Worm (Caenorhabditis elegans) whole organism, L3 larva: ENCODE measurements around the gene srh-18.

Source experiments
- R02D3.7 ChIP-seq: fragments of 150-350 bp; optimal IDR thresholded peaks from 2 replicates; lab custom pipeline; 2014; ENCODE audit warnings: missing biosample characterization, missing genetic modification characterization
- ZK546.5 ChIP-seq: sonication (generic microtip); optimal IDR thresholded peaks from 2 replicates; lab custom pipeline; 2017; ENCODE audit warnings: missing biosample characterization, missing genetic modification characterization
- ceh-28 ChIP-seq: fragments of 150-350 bp; optimal IDR thresholded peaks from 2 replicates; lab custom pipeline; 2014; ENCODE audit warnings: missing biosample characterization, missing genetic modification reagents, missing genetic modification characterization
- ceh-82 ChIP-seq: fragments of 150-350 bp; optimal IDR thresholded peaks from 2 replicates; lab custom pipeline; 2014; ENCODE audit warnings: missing biosample characterization, missing genetic modification characterization
- ceh-9 ChIP-seq: sonication (generic microtip); optimal IDR thresholded peaks from 2 replicates; lab custom pipeline; 2018; ENCODE audit warnings: missing biosample characterization, missing genetic modification characterization
- egl-27 ChIP-seq: sonication (generic microtip); optimal IDR thresholded peaks from 4 replicates; lab custom pipeline; 2017; ENCODE audit warnings: missing biosample characterization, missing genetic modification reagents, missing genetic modification characterization
- elt-1 ChIP-seq: fragments of 150-350 bp; optimal IDR thresholded peaks from 2 replicates; lab custom pipeline; 2014; ENCODE audit warnings: missing biosample characterization, missing genetic modification characterization
- elt-2 ChIP-seq: sonication (generic microtip); optimal IDR thresholded peaks from 2 replicates; lab custom pipeline; 2016; ENCODE audit warnings: missing genetic modification reagents, mild to moderate bottlenecking, missing genetic modification characterization, missing compliant biosample characterization
- fkh-10 ChIP-seq: sonication (generic microtip); optimal IDR thresholded peaks from 2 replicates; lab custom pipeline; 2017; ENCODE audit warnings: missing biosample characterization, missing genetic modification reagents, missing genetic modification characterization
- jun-1 ChIP-seq: fragments of 150-350 bp; optimal IDR thresholded peaks from 2 replicates; lab custom pipeline; 2014; ENCODE audit warnings: missing biosample characterization, missing genetic modification reagents, missing genetic modification characterization
- lin-39 ChIP-seq: fragments of 150-350 bp; optimal IDR thresholded peaks from 2 replicates; lab custom pipeline; 2018; ENCODE audit warnings: missing biosample characterization, missing genetic modification reagents, missing genetic modification characterization
- lsy-12 ChIP-seq: sonication (generic microtip); optimal IDR thresholded peaks from 2 replicates; lab custom pipeline; 2016; ENCODE audit warnings: mild to moderate bottlenecking, missing genetic modification characterization, missing compliant biosample characterization
- mdl-1 ChIP-seq: fragments of 150-350 bp; optimal IDR thresholded peaks from 2 replicates; lab custom pipeline; 2014; ENCODE audit warnings: missing biosample characterization, missing genetic modification characterization
- mml-1 ChIP-seq: fragments of 150-350 bp; sonication (generic microtip); optimal IDR thresholded peaks from 3 replicates; lab custom pipeline; 2014; ENCODE audit warnings: missing biosample characterization, missing genetic modification characterization
- nfya-1 ChIP-seq: sonication (generic microtip); optimal IDR thresholded peaks from 2 replicates; lab custom pipeline; 2017; ENCODE audit warnings: missing genetic modification characterization, mild to moderate bottlenecking, missing compliant biosample characterization, antibody characterized with exemption, moderate library complexity; ENCODE audit not compliant: insufficient read depth
- nhr-11 ChIP-seq: fragments of 150-350 bp; optimal IDR thresholded peaks from 2 replicates; lab custom pipeline; 2014; ENCODE audit warnings: missing biosample characterization, missing genetic modification characterization
- nhr-12 ChIP-seq: fragments of 150-350 bp; optimal IDR thresholded peaks from 2 replicates; lab custom pipeline; 2014; ENCODE audit warnings: missing biosample characterization, missing genetic modification characterization
- nhr-23 ChIP-seq: fragments of 150-350 bp; optimal IDR thresholded peaks from 2 replicates; lab custom pipeline; 2014; ENCODE audit warnings: missing biosample characterization, missing genetic modification reagents, missing genetic modification characterization
- nhr-237 ChIP-seq: fragments of 150-350 bp; optimal IDR thresholded peaks from 2 replicates; lab custom pipeline; 2014; ENCODE audit warnings: missing biosample characterization, missing genetic modification characterization
- nhr-25 ChIP-seq: sonication (generic microtip); optimal IDR thresholded peaks from 2 replicates; lab custom pipeline; 2017; ENCODE audit warnings: missing biosample characterization, missing genetic modification characterization
- nhr-28 ChIP-seq: fragments of 150-350 bp; optimal IDR thresholded peaks from 2 replicates; lab custom pipeline; 2014; ENCODE audit warnings: missing biosample characterization, missing genetic modification characterization
- nhr-67 ChIP-seq: fragments of 150-350 bp; optimal IDR thresholded peaks from 2 replicates; lab custom pipeline; 2014; ENCODE audit warnings: missing biosample characterization, missing genetic modification characterization
- nhr-77 ChIP-seq: fragments of 150-350 bp; optimal IDR thresholded peaks from 2 replicates; lab custom pipeline; 2014; ENCODE audit warnings: missing biosample characterization, missing genetic modification characterization
- pha-4 ChIP-seq: fragments of 150-350 bp; optimal IDR thresholded peaks from 2 replicates; lab custom pipeline; 2014; ENCODE audit warnings: missing biosample characterization, missing genetic modification reagents, missing genetic modification characterization
- pqm-1 ChIP-seq: fragments of 150-350 bp; optimal IDR thresholded peaks from 2 replicates; lab custom pipeline; 2017; ENCODE audit warnings: missing biosample characterization, missing genetic modification characterization, inconsistent platforms
- unc-39 ChIP-seq: sonication (generic microtip); optimal IDR thresholded peaks from 4 replicates; lab custom pipeline; 2017; ENCODE audit warnings: missing biosample characterization, missing genetic modification characterization
- zag-1 ChIP-seq: fragments of 150-350 bp; optimal IDR thresholded peaks from 2 replicates; lab custom pipeline; 2014; ENCODE audit warnings: missing biosample characterization, missing genetic modification characterization
- ztf-11 ChIP-seq: fragments of 150-350 bp; optimal IDR thresholded peaks from 2 replicates; lab custom pipeline; 2014; ENCODE audit warnings: missing biosample characterization, missing genetic modification characterization
- ztf-4 ChIP-seq: fragments of 150-350 bp; optimal IDR thresholded peaks from 2 replicates; lab custom pipeline; 2014; ENCODE audit warnings: missing biosample characterization, missing genetic modification characterization

The srh-18 gene

DNA sequence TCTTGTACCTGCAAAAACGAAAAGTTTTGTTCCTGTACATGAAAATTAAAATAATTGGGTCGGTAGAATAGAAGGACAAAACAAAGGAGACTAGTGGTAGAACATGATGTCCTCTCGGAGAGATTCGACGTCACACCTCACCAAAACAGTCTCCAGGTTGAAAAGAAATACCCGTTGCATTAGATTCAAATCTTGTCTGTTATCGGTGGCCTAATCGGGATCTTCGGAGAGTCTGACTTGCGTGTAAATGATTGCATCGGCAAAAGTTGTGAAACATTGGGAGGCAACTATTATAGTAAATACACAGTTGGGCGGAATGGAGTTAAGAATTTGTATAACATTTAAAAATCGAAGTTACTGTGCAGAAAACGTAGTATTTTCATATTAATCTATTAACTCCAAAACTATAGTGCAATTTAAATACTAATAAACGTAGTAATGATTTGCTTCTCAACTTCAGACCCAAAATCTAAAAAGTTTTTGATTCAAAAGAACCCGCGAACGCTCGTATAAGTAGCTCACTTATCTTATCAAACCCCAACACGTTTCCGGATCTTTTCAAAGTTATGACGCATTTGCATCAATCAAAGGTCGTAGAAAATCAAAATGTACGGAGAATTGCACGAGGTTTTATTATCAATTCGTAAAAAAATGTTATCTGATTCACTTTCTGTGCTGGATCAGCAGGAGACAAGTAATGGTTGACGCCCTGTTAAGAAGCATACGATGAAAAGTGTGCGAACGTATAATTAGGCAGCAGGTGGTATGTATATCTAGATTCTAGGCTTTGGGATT is 15.3 kb downstream of the srh-18 start, which contains the start of gene nhr-168:
Gene nhr-168, minus strand, starts transcription at position 486 of the 795 bp plus-strand sequence.
- no peak for TF ChIP-seq fkh-10 (GFP tag; lab: Kevin White, UChicago)
- peak; percentile 68 for TF ChIP-seq pqm-1 (tag; lab: Kevin White, UChicago)
- TF ChIP-seq elt-2 (tag; lab: Kevin White, UChicago) = peak; percentile 77
- TF ChIP-seq nhr-25 (tag; lab: Kevin White, UChicago) = peak; percentile 28
- peak; percentile 96 for TF ChIP-seq elt-1 (tag; lab: Kevin White, UChicago)
- TF ChIP-seq mdl-1 (tag; lab: Kevin White, UChicago) = no peak
- TF ChIP-seq nhr-28 = no peak
- no peak for TF ChIP-seq unc-39 (tag; lab: Kevin White, UChicago)
- peak; percentile 52 for TF ChIP-seq nhr-23 (tag; lab: Kevin White, UChicago)
- TF ChIP-seq jun-1 (tag; lab: Kevin White, UChicago) = peak; percentile 34

DNA sequence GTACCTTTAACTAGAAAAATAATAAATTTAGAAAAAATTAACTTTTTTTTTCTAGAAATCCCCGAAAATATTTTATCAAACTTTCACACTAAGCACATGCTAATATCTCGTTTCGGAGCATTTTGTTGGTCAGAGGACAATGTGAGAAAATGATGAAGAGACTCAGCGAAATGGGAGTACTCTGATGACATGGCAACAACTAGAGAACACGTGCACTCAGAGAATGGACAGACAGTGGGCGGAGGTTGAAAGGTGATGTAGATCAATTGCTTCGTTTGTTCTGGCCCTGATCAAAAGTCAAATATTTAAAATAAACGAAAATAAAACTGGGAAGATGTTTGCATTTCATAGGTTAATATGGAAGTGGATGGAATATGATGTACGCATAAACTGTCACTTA is 16.2 kb downstream of the srh-18 start:
- TF ChIP-seq elt-2 (tag; lab: Kevin White, UChicago) (no peak), ceh-28 (tag; lab: Kevin White, UChicago) (no peak), nhr-11 (tag; lab: Kevin White, UChicago) (no peak), lsy-12 (no peak)

DNA sequence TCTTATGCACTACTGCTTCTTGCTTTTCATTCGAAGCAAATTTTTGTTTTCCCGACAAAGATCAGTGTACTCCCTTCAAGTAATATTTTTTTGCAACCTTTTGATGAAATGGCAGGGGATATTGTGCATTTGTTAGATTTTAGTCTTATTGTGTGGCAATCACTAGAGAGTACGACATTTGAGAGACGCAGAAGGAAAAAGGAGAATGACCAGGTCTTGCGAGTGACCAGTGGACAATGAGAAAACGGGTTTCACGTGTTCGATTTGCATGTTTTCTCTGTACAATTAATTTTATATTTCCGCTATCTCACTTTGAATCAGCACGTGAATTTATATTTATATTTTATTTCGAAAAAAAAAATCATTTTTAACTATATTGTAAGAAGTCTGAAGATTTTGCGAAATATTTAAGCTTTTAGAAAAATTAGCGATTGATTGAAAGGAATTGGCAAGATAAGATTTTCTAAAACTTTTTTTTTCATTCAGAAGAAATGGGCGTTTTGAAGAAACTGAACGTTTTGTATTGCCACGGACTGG is 17.7 kb downstream of the srh-18 start, which contains the start of gene C50B6.9:
Gene C50B6.9, plus strand, starts transcription at position 487 of the 537 bp plus-strand sequence.
- no peak for TF ChIP-seq nhr-12 (tag; lab: Kevin White, UChicago)

DNA sequence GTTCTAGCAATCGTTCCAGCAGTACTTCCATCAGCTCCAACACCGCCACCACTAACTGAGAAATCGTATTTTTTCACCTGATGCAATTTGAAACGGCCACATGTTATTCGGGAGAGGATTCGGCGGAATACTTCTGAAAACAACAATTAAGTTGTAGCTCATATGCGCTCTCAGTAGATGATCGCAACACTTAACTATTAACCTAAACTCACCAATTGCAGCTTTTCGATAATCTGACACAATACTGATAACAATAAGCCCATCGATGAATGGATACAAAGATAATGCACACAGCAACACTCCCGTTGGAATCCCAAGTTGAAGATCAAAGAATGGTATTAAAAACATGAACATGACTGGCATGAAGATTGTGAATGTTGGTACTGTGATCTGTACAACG is 19.8 kb downstream of the srh-18 start:
- TF ChIP-seq ceh-28 (tag; lab: Kevin White, UChicago) (no peak), lin-39 (tag; lab: Kevin White, UChicago) (no peak), nhr-67 (no peak), ceh-82 (tag; lab: Kevin White, UChicago) (no peak), ztf-11 (no peak), nhr-28 (no peak), elt-1 (tag; lab: Kevin White, UChicago) (no peak), ZK546.5 (tag; lab: Kevin White, UChicago) (no peak), nfya-1 (tag; lab: Kevin White, UChicago) (no peak), ceh-9 (tag; lab: Kevin White, UChicago) (no peak), nhr-23 (tag; lab: Kevin White, UChicago) (no peak), ztf-4 (no peak), nhr-237 (tag; lab: Kevin White, UChicago) (no peak), nhr-11 (tag; lab: Kevin White, UChicago) (no peak)

DNA sequence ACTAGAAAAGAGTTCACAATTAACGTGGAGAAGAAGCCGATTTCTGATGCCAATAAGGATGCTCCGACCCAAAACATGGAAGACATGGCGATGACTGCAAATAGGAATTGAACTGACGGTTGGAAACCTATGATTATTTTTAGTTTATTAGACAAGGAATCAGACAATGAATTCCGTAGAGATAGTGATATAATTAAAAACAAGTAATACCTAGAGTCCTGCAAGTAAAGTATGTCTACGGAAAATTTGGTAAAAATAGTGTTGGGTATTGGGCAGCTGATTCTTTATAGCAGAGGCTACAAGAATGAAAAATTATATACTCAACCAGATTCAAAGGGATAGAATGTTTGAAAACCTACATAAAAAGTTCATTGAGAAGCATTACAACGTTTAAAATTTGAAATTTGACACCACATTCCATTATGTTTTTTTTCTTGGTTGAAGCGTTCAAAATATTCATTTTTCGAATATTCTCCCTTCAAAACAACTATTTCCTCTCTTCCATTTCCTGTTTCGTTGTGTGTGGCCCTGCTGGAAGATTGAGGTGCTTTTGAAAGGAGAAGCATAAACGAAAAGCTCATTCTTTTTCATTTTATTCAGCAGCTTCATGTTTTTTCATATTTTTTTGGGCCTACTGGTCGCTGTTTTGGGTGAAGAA is 21.5 kb downstream of the srh-18 start, which contains the start of the genes str-4 and lgc-48:
Gene str-4, minus strand, starts transcription at position 101 of the 658 bp plus-strand sequence.
Gene lgc-48, plus strand, starts transcription at position 608 of the 658 bp plus-strand sequence.
- no peak for TF ChIP-seq zag-1
- no peak for TF ChIP-seq nhr-237 (tag; lab: Kevin White, UChicago)
- no peak for TF ChIP-seq lin-39 (tag; lab: Kevin White, UChicago)
- TF ChIP-seq nhr-12 (tag; lab: Kevin White, UChicago) = no peak
- no peak for TF ChIP-seq nhr-67
- no peak for TF ChIP-seq R02D3.7 (tag; lab: Kevin White, UChicago)
- no peak for TF ChIP-seq mml-1 (tag; lab: Kevin White, UChicago)
- TF ChIP-seq egl-27 (tag; lab: Kevin White, UChicago) = no peak
- TF ChIP-seq nhr-77 (tag; lab: Kevin White, UChicago) = no peak
- TF ChIP-seq pha-4 (tag; lab: Kevin White, UChicago) = no peak
- TF ChIP-seq pqm-1 (tag; lab: Kevin White, UChicago) = no peak
- TF ChIP-seq fkh-10 (GFP tag; lab: Kevin White, UChicago) = no peak
